Fruit fly (Drosophila melanogaster) whole organism, prepupa: ENCODE results near the gene Tep2.

Source experiments
- Blimp-1 ChIP-seq: fragments of 200-800 bp; sonication (Bioruptor generic); optimal IDR thresholded peaks from 3 replicates; lab custom pipeline; 2017; ENCODE audit warnings: missing biosample characterization, missing genetic modification characterization, mild to moderate bottlenecking, moderate library complexity, missing genetic modification reagents
- CG4318 ChIP-seq: fragments of 200-800 bp; sonication (Bioruptor generic); optimal IDR thresholded peaks from 3 replicates; lab custom pipeline; 2017; ENCODE audit warnings: missing biosample characterization, mild to moderate bottlenecking, missing genetic modification characterization
- CG6276 ChIP-seq: fragments of 200-800 bp; sonication (Bioruptor generic); optimal IDR thresholded peaks from 2 replicates; lab custom pipeline; 2017; ENCODE audit warnings: missing biosample characterization, mild to moderate bottlenecking, missing genetic modification characterization
- Eip78C ChIP-seq: fragments of 200-800 bp; sonication (Bioruptor generic); peaks from one replicate; lab custom pipeline; 2016; ENCODE audit warnings: missing biosample characterization, missing genetic modification characterization
- Hr39 ChIP-seq: fragments of 200-800 bp; sonication (Bioruptor generic); optimal IDR thresholded peaks from 2 replicates; lab custom pipeline; 2016; ENCODE audit warnings: missing biosample characterization, missing genetic modification characterization
- Lpt ChIP-seq: fragments of 200-800 bp; sonication (Bioruptor generic); optimal IDR thresholded peaks from 3 replicates; lab custom pipeline; 2016; ENCODE audit warnings: missing biosample characterization, missing genetic modification characterization
- svp ChIP-seq: fragments of 200-800 bp; sonication (Bioruptor generic); peaks from one replicate; lab custom pipeline; 2016; ENCODE audit warnings: missing biosample characterization, missing genetic modification characterization
- topi ChIP-seq: fragments of 200-800 bp; sonication (Bioruptor generic); optimal IDR thresholded peaks from 3 replicates; lab custom pipeline; 2016; ENCODE audit warnings: missing biosample characterization, missing genetic modification characterization

dm6 chr2L:7750631-7751161, 49.3 kb upstream of the Tep2 start:
- TF ChIP-seq Hr39 (GFP tag; lab: Kevin White, UChicago) = no peak
- no peak for TF ChIP-seq Lpt (GFP tag; lab: Kevin White, UChicago)
- no peak for TF ChIP-seq Eip78C (GFP tag; lab: Kevin White, UChicago)
- no peak for TF ChIP-seq CG4318
- no peak for TF ChIP-seq Blimp-1 (GFP tag; lab: Kevin White, UChicago)
- TF ChIP-seq svp (GFP tag; lab: Kevin White, UChicago) = no peak
- no peak for TF ChIP-seq CG6276
- TF ChIP-seq topi (GFP tag; lab: Kevin White, UChicago) = no peak
